3 fruit fly cellular contexts compared by ENCODE assay signal in genomic region chr3R:11178300-11178699, dm6.
TF ChIP-seq lines count a peak whose summit lies in the region.

No protein-coding gene starts in this region.

- no peak for TF ChIP-seq CTCF in whole organism, embryonic (GFP tag; optimal IDR thresholded peaks at IDR 0.05; lab: Kevin White, UChicago)

TF ChIP-seq in whole organism, adult, 20 proteins besides CTCF, POLR2A, EP300 and RAD21:
- TF ChIP-seq bab1 (GFP tag; optimal IDR thresholded peaks at IDR 0.05; lab: Kevin White, UChicago) (no peak), CG7101 (tag; optimal IDR thresholded peaks at IDR 0.05; lab: Kevin White, UChicago) (peak; percentile 53), CG5204 (GFP tag; optimal IDR thresholded peaks at IDR 0.05; lab: Kevin White, UChicago) (peak; percentile 12), CG14711 (tag; optimal IDR thresholded peaks at IDR 0.05; lab: Kevin White, UChicago) (peak; percentile 36), kay (GFP tag; lab: Kevin White, UChicago; ENCODE audit: borderline replicate concordance) (peak; percentile 59), cnc (optimal IDR thresholded peaks at IDR 0.05; lab: Kevin White, UChicago) (no peak), pad (GFP tag; optimal IDR thresholded peaks at IDR 0.05; lab: Kevin White, UChicago) (no peak), Mnt (GFP tag; optimal IDR thresholded peaks at IDR 0.05; lab: Kevin White, UChicago) (peak; percentile 2), CG33017 (tag; optimal IDR thresholded peaks at IDR 0.05; lab: Kevin White, UChicago) (peak; percentile 33), CG12768 (GFP tag; optimal IDR thresholded peaks at IDR 0.05; lab: Kevin White, UChicago) (peak; percentile 66), CG11617 (GFP tag; optimal IDR thresholded peaks at IDR 0.05; lab: Kevin White, UChicago) (peak; percentile 9), Crg-1 (GFP tag; optimal IDR thresholded peaks at IDR 0.05; lab: Kevin White, UChicago) (no peak), cic (GFP tag; optimal IDR thresholded peaks at IDR 0.05; lab: Kevin White, UChicago) (peak; percentile 60), CG7045 (GFP tag; optimal IDR thresholded peaks at IDR 0.05; lab: Kevin White, UChicago) (peak; percentile 49)

TF ChIP-seq in whole organism, embryonic, 481 proteins besides CTCF, POLR2A, EP300 and RAD21 (continues in another document):
- TF ChIP-seq CG1647 (GFP tag; optimal IDR thresholded peaks at IDR 0.05; lab: Kevin White, UChicago) (no peak), mirr (GFP tag; optimal IDR thresholded peaks at IDR 0.05; lab: Kevin White, UChicago) (peak; percentile 63), CG3281 (GFP tag; optimal IDR thresholded peaks at IDR 0.05; lab: Kevin White, UChicago) (peak; percentile 1), lov (optimal IDR thresholded peaks at IDR 0.05; lab: Kevin White, UChicago) (no peak), lov (GFP tag; IDR thresholded peaks at IDR 0.05; lab: Robert Waterston, UW) (no peak), CG1024 (GFP tag; IDR thresholded peaks at IDR 0.05; lab: Robert Waterston, UW) (no peak), row (GFP tag; IDR thresholded peaks at IDR 0.05; lab: Robert Waterston, UW) (peak; percentile 13; the same call in 1 of the 3 replicates), kni (GFP tag; optimal IDR thresholded peaks at IDR 0.05; lab: Kevin White, UChicago) (no peak), Optix (GFP tag; IDR thresholded peaks at IDR 0.05; lab: Robert Waterston, UW) (no peak), h (optimal IDR thresholded peaks at IDR 0.05; lab: Kevin White, UChicago) (no peak), Sox102F (GFP tag; optimal IDR thresholded peaks at IDR 0.05; lab: Kevin White, UChicago) (peak; percentile 5), CG12071 (GFP tag; optimal IDR thresholded peaks at IDR 0.05; lab: Kevin White, UChicago) (peak; percentile 40), CG13296 (GFP tag; optimal IDR thresholded peaks at IDR 0.05; lab: Kevin White, UChicago) (peak; percentile 15), tap (tag; optimal IDR thresholded peaks at IDR 0.05; lab: Kevin White, UChicago) (peak; percentile 11), CG9817 (tag; optimal IDR thresholded peaks at IDR 0.05; lab: Kevin White, UChicago) (peak; percentile 5), grau (tag; optimal IDR thresholded peaks at IDR 0.05; lab: Kevin White, UChicago) (peak; percentile 58), CG12942 (GFP tag; optimal IDR thresholded peaks at IDR 0.05; lab: Kevin White, UChicago) (no peak), CG14965 (GFP tag; optimal IDR thresholded peaks at IDR 0.05; lab: Kevin White, UChicago; ENCODE audit: borderline replicate concordance) (no peak), CG9215 (GFP tag; IDR thresholded peaks at IDR 0.05; lab: Robert Waterston, UW) (no peak), CG6813 (GFP tag; optimal IDR thresholded peaks at IDR 0.05; lab: Kevin White, UChicago) (peak; percentile 23), Nf-YC (tag; optimal IDR thresholded peaks at IDR 0.05; lab: Kevin White, UChicago) (no peak), Asciz (GFP tag; optimal IDR thresholded peaks at IDR 0.05; lab: Kevin White, UChicago) (peak; percentile 38), HHEX (GFP tag; optimal IDR thresholded peaks at IDR 0.05; lab: Kevin White, UChicago) (peak; percentile 17), wek (GFP tag; optimal IDR thresholded peaks at IDR 0.05; lab: Kevin White, UChicago) (peak; percentile 49), Med (GFP tag; lab: Kevin White, UChicago) (peak; percentile 70), Atf3 (GFP tag; optimal IDR thresholded peaks at IDR 0.05; lab: Kevin White, UChicago) (no peak), Fer1 (GFP tag; optimal IDR thresholded peaks at IDR 0.05; lab: Kevin White, UChicago) (peak; percentile 22), CG11504 (tag; optimal IDR thresholded peaks at IDR 0.05; lab: Kevin White, UChicago) (peak; percentile 37), slp2 (GFP tag; optimal IDR thresholded peaks at IDR 0.05; lab: Kevin White, UChicago) (no peak), Ptx1 (GFP tag; IDR thresholded peaks at IDR 0.05; lab: Robert Waterston, UW) (peak; percentile 13; the same call in 1 of the 2 replicates), fd3F (GFP tag; optimal IDR thresholded peaks at IDR 0.05; lab: Kevin White, UChicago) (no peak), CG8944 (GFP tag; optimal IDR thresholded peaks at IDR 0.05; lab: Kevin White, UChicago) (no peak), crp (GFP tag; optimal IDR thresholded peaks at IDR 0.05; lab: Kevin White, UChicago) (no peak), dmrt99B (tag; optimal IDR thresholded peaks at IDR 0.05; lab: Kevin White, UChicago) (peak; percentile 13), CG10959 (GFP tag; IDR thresholded peaks at IDR 0.05; lab: Robert Waterston, UW) (no peak), BtbVII (GFP tag; optimal IDR thresholded peaks at IDR 0.05; lab: Kevin White, UChicago) (peak; percentile 40), CG2678 (tag; optimal IDR thresholded peaks at IDR 0.05; lab: Kevin White, UChicago) (peak; percentile 28), CG31365 (tag; optimal IDR thresholded peaks at IDR 0.05; lab: Kevin White, UChicago) (no peak), CG15514 (GFP tag; optimal IDR thresholded peaks at IDR 0.05; lab: Kevin White, UChicago) (peak; percentile 21), CG1233 (GFP tag; optimal IDR thresholded peaks at IDR 0.05; lab: Kevin White, UChicago) (peak; percentile 27), Sry-β (GFP tag; optimal IDR thresholded peaks at IDR 0.05; lab: Kevin White, UChicago) (no peak)

TF ChIP-seq in whole organism, prepupa, 60 proteins besides CTCF, POLR2A, EP300 and RAD21:
- TF ChIP-seq CG8119 (GFP tag; IDR thresholded peaks at IDR 0.05; lab: Robert Waterston, UW) (no peak), fkh (GFP tag; optimal IDR thresholded peaks at IDR 0.05; lab: Kevin White, UChicago) (peak; percentile 47), Smox (GFP tag; optimal IDR thresholded peaks at IDR 0.05; lab: Kevin White, UChicago) (no peak)
TF ChIP-seq in whole organism, prepupa: peak in this region for 1.
